Fruit fly (Drosophila melanogaster): ENCODE results near the gene CG7366.
A peak's percentile ranks its signal among the peaks of the same experiment; 100 is the strongest.

CG7366 gene

dm6 chr3L:8156199-8156598 is 46.0 kb downstream of the CG7366 start:
- TF ChIP-seq Sp1 (GFP tag; optimal IDR thresholded peaks at IDR 0.05) (peak; percentile 43), rgr (GFP tag; optimal IDR thresholded peaks at IDR 0.05) (peak; percentile 49), ey (GFP tag; optimal IDR thresholded peaks at IDR 0.05) (peak; percentile 48), HLH106 (tag; optimal IDR thresholded peaks at IDR 0.05) (peak; percentile 31), Vsx2 (GFP tag; optimal IDR thresholded peaks at IDR 0.05; ENCODE audit: partially characterized antibody) (no peak), OdsH (GFP tag; optimal IDR thresholded peaks at IDR 0.05) (peak; percentile 43), GATAd (GFP tag; optimal IDR thresholded peaks at IDR 0.05) (no peak), br (GFP tag; optimal IDR thresholded peaks at IDR 0.05) (peak; percentile 53), fru (GFP tag; optimal IDR thresholded peaks at IDR 0.05) (peak; percentile 22), sage (GFP tag; optimal IDR thresholded peaks at IDR 0.05) (no peak), Hnf4 (GFP tag; optimal IDR thresholded peaks at IDR 0.05) (peak; percentile 6), foxo (GFP tag; optimal IDR thresholded peaks at IDR 0.05) (peak in 1 of 2 experiments; percentile 49), h (GFP tag; optimal IDR thresholded peaks at IDR 0.05) (peak; percentile 48)

dm6 chr3L:8155324-8155723 is 46.9 kb downstream of the CG7366 start:
- TF ChIP-seq pan (optimal IDR thresholded peaks at IDR 0.05) (no peak), CG9705 (GFP tag; optimal IDR thresholded peaks at IDR 0.05) (no peak), dsf (GFP tag; optimal IDR thresholded peaks at IDR 0.05; ENCODE audit: borderline replicate concordance) (no peak), ey (GFP tag; optimal IDR thresholded peaks at IDR 0.05) (no peak), jim (GFP tag; optimal IDR thresholded peaks at IDR 0.05) (no peak), Sp1 (GFP tag; optimal IDR thresholded peaks at IDR 0.05) (no peak), Hr78 (GFP tag; optimal IDR thresholded peaks at IDR 0.05) (no peak), h (GFP tag; optimal IDR thresholded peaks at IDR 0.05) (no peak), Hnf4 (GFP tag; optimal IDR thresholded peaks at IDR 0.05) (no peak), fru (GFP tag; optimal IDR thresholded peaks at IDR 0.05) (no peak), Abd-B (GFP tag; optimal IDR thresholded peaks at IDR 0.05) (no peak), sv (GFP tag; optimal IDR thresholded peaks at IDR 0.05) (no peak), rgr (GFP tag; optimal IDR thresholded peaks at IDR 0.05) (no peak), usp (GFP tag; optimal IDR thresholded peaks at IDR 0.05) (no peak), GATAd (GFP tag; optimal IDR thresholded peaks at IDR 0.05) (no peak), Dfd (GFP tag; optimal IDR thresholded peaks at IDR 0.05) (no peak)

dm6 chr3L:8154544-8154943 is 47.7 kb downstream of the CG7366 start:
- TF ChIP-seq Hr78 (GFP tag; optimal IDR thresholded peaks at IDR 0.05) (no peak), rgr (GFP tag; optimal IDR thresholded peaks at IDR 0.05) (no peak), Jra (GFP tag; optimal IDR thresholded peaks at IDR 0.05) (no peak), lola (GFP tag; optimal IDR thresholded peaks at IDR 0.05) (no peak), Mio (GFP tag; optimal IDR thresholded peaks at IDR 0.05) (no peak), Abd-B (GFP tag; optimal IDR thresholded peaks at IDR 0.05) (no peak)

dm6 chr3L:8153206-8153996 is 48.8 kb downstream of the CG7366 start:
- TF ChIP-seq Myc (optimal IDR thresholded peaks at IDR 0.05) (no peak), fru (GFP tag; optimal IDR thresholded peaks at IDR 0.05) (peak; percentile 64), ey (GFP tag; optimal IDR thresholded peaks at IDR 0.05) (peak; percentile 47), sv (GFP tag; optimal IDR thresholded peaks at IDR 0.05) (peak; percentile 39), rgr (GFP tag; optimal IDR thresholded peaks at IDR 0.05) (peak; percentile 45), woc (GFP tag; optimal IDR thresholded peaks at IDR 0.05) (peak; percentile 16), br (GFP tag; optimal IDR thresholded peaks at IDR 0.05) (peak; percentile 8), HLH106 (tag; optimal IDR thresholded peaks at IDR 0.05) (peak; percentile 10), N (GFP tag; optimal IDR thresholded peaks at IDR 0.05) (no peak), CG32264 (GFP tag; optimal IDR thresholded peaks at IDR 0.05) (no peak), h (GFP tag; optimal IDR thresholded peaks at IDR 0.05) (peak; percentile 2), foxo (GFP tag; optimal IDR thresholded peaks at IDR 0.05) (peak in 1 of 2 experiments; percentile 6), dmrt93B (GFP tag; optimal IDR thresholded peaks at IDR 0.05) (peak; percentile 16)

- TF ChIP-seq jim (GFP tag; optimal IDR thresholded peaks at IDR 0.05) (no peak), Sp1 (GFP tag; optimal IDR thresholded peaks at IDR 0.05) (peak; percentile 6), dmrt93B (GFP tag; optimal IDR thresholded peaks at IDR 0.05) (no peak), Hr78 (GFP tag; optimal IDR thresholded peaks at IDR 0.05) (no peak), Rel (GFP tag; optimal IDR thresholded peaks at IDR 0.05) (peak; percentile 76), Rel (tag; optimal IDR thresholded peaks at IDR 0.05) (no peak), CrebA (GFP tag; optimal IDR thresholded peaks at IDR 0.05; ENCODE audit: borderline replicate concordance) (peak; percentile 20), br (GFP tag; optimal IDR thresholded peaks at IDR 0.05) (no peak), h (GFP tag; optimal IDR thresholded peaks at IDR 0.05) (no peak), usp (GFP tag; optimal IDR thresholded peaks at IDR 0.05) (no peak), fru (GFP tag; optimal IDR thresholded peaks at IDR 0.05) (no peak), Vsx2 (GFP tag; optimal IDR thresholded peaks at IDR 0.05; ENCODE audit: partially characterized antibody) (peak; percentile 67), dl (GFP tag; optimal IDR thresholded peaks at IDR 0.05; ENCODE audit: insufficient read depth in 1 of 2, partially characterized antibody in 2 of 2) (peak; percentile 79 to 83), foxo (GFP tag; optimal IDR thresholded peaks at IDR 0.05) (no peak), Dif (GFP tag; optimal IDR thresholded peaks at IDR 0.05; ENCODE audit: partially characterized antibody) (peak; percentile 44)
Measured at dm6 chr3L:8151727-8152199, 50.5 kb downstream of the CG7366 start, which contains the start of gene CG13676. TSS of gene CG13676 (minus strand) at chr3L:8151813.

All from whole organism, wandering third instar larva.